Fruit fly (Drosophila melanogaster): ENCODE results near the gene CG2604.

Gene CG2604

dm6 chr3R:5215334-5216307, 7.5 kb downstream of the CG2604 start (continued):
- TF ChIP-seq Xrp1 (GFP tag; IDR thresholded peaks at IDR 0.05) (peak; percentile 99), HHEX (GFP tag; optimal IDR thresholded peaks at IDR 0.05) (peak; percentile 98), CG31441 (GFP tag; IDR thresholded peaks at IDR 0.05) (peak; percentile 91), fru (optimal IDR thresholded peaks at IDR 0.05) (no peak), pnt (GFP tag; optimal IDR thresholded peaks at IDR 0.05) (peak; percentile 98), Mrtf (GFP tag; IDR thresholded peaks at IDR 0.05) (peak; percentile 86), Nf-YC (tag; optimal IDR thresholded peaks at IDR 0.05) (peak; percentile 1), MESR4 (GFP tag; optimal IDR thresholded peaks at IDR 0.05) (peak; percentile 73), vfl (GFP tag; optimal IDR thresholded peaks at IDR 0.05) (peak; percentile 83), fd102C (GFP tag; optimal IDR thresholded peaks at IDR 0.05) (peak; percentile 100), CG34224 (GFP tag; IDR thresholded peaks at IDR 0.05; ENCODE audit: partially characterized antibody) (no peak), Sry-β (GFP tag; optimal IDR thresholded peaks at IDR 0.05) (peak; percentile 84), Fer2 (tag; optimal IDR thresholded peaks at IDR 0.05) (peak; percentile 67), so (GFP tag; IDR thresholded peaks at IDR 0.05) (peak; percentile 96), tin (GFP tag; optimal IDR thresholded peaks at IDR 0.05) (peak; percentile 95), D19B (GFP tag; optimal IDR thresholded peaks at IDR 0.05) (no peak), caup (GFP tag; optimal IDR thresholded peaks at IDR 0.05; ENCODE audit: severe bottlenecking) (peak; percentile 93), CG12744 (GFP tag; optimal IDR thresholded peaks at IDR 0.05) (peak; percentile 94), HmgD (GFP tag; optimal IDR thresholded peaks at IDR 0.05) (peak; percentile 98), sqz (GFP tag; optimal IDR thresholded peaks at IDR 0.05) (peak; percentile 97), sob (GFP tag; IDR thresholded peaks at IDR 0.05) (peak; percentile 91), Side (GFP tag; optimal IDR thresholded peaks at IDR 0.05) (peak; percentile 99), cato (GFP tag; optimal IDR thresholded peaks at IDR 0.05; ENCODE audit: borderline replicate concordance) (peak; percentile 97), CG2202 (tag; optimal IDR thresholded peaks at IDR 0.05) (peak; percentile 100), CG10462 (GFP tag; optimal IDR thresholded peaks at IDR 0.05) (peak; percentile 98), CG42726 (GFP tag; IDR thresholded peaks at IDR 0.05; ENCODE audit: partially characterized antibody) (no peak), scrt (GFP tag; optimal IDR thresholded peaks at IDR 0.05) (peak; percentile 85), CG4820 (GFP tag; optimal IDR thresholded peaks at IDR 0.05) (peak; percentile 96), bigmax (GFP tag; optimal IDR thresholded peaks at IDR 0.05) (peak; percentile 84), CG12659 (GFP tag; optimal IDR thresholded peaks at IDR 0.05) (peak; percentile 87), sug (tag; optimal IDR thresholded peaks at IDR 0.05) (peak; percentile 74), amos (GFP tag; IDR thresholded peaks at IDR 0.05; ENCODE audit: partially characterized antibody) (no peak), CG33557 (GFP tag; optimal IDR thresholded peaks at IDR 0.05) (peak; percentile 99), her (GFP tag; optimal IDR thresholded peaks at IDR 0.05) (peak; percentile 96), CG3065 (GFP tag; optimal IDR thresholded peaks at IDR 0.05) (peak; percentile 99), CG9932 (GFP tag; IDR thresholded peaks at IDR 0.05) (peak; percentile 55), tna (GFP tag; IDR thresholded peaks at IDR 0.05; ENCODE audit: partially characterized antibody) (no peak), CG9817 (tag; optimal IDR thresholded peaks at IDR 0.05) (peak; percentile 67), CG9876 (GFP tag; optimal IDR thresholded peaks at IDR 0.05) (peak; percentile 98), ci (GFP tag; IDR thresholded peaks at IDR 0.05) (peak; percentile 100), Bdp1 (GFP tag; optimal IDR thresholded peaks at IDR 0.05) (peak; percentile 96), CG14050 (GFP tag; IDR thresholded peaks at IDR 0.05) (peak; percentile 82), crol (GFP tag; IDR thresholded peaks at IDR 0.05) (peak; percentile 88), Mad (GFP tag; optimal IDR thresholded peaks at IDR 0.05) (peak; percentile 99), CG30020 (tag; optimal IDR thresholded peaks at IDR 0.05) (peak; percentile 68), pita (GFP tag; optimal IDR thresholded peaks at IDR 0.05) (no peak), bcd (GFP tag; optimal IDR thresholded peaks at IDR 0.05) (peak; percentile 97), CG16863 (GFP tag; optimal IDR thresholded peaks at IDR 0.05) (peak; percentile 99)
